Fruit fly (Drosophila melanogaster): Measurements from ENCODE around the gene Faf2.
A peak's percentile ranks its signal among the peaks of the same experiment; 100 is the strongest.

The Faf2 gene

dm6 chr2L:18665952-18666606 lies 42.4 kb downstream of the Faf2 start (continued):
- TF ChIP-seq CG12744 (GFP tag; optimal IDR thresholded peaks at IDR 0.05) (peak; percentile 21), pnt (GFP tag; optimal IDR thresholded peaks at IDR 0.05) (peak; percentile 69), ro (GFP tag; IDR thresholded peaks at IDR 0.05) (no peak), Rx (GFP tag; IDR thresholded peaks at IDR 0.05) (no peak), CG14441 (GFP tag; IDR thresholded peaks at IDR 0.05) (peak; percentile 49; the same call in 1 of the 2 replicates), Mes4 (GFP tag; optimal IDR thresholded peaks at IDR 0.05) (peak; percentile 20), CG7745 (tag; optimal IDR thresholded peaks at IDR 0.05) (no peak), dm (GFP tag; optimal IDR thresholded peaks at IDR 0.05) (peak; percentile 25), TFAM (GFP tag; optimal IDR thresholded peaks at IDR 0.05) (no peak), CG9797 (GFP tag; optimal IDR thresholded peaks at IDR 0.05) (no peak), vnd (GFP tag; IDR thresholded peaks at IDR 0.05; ENCODE audit: partially characterized antibody) (0 out of 3 replicates have a peak, but pooled peaks have one; percentile 25), Deaf1 (tag; optimal IDR thresholded peaks at IDR 0.05) (no peak), CG43689 (GFP tag; IDR thresholded peaks at IDR 0.05) (no peak), Usf (GFP tag; optimal IDR thresholded peaks at IDR 0.05) (no peak), Stat92E (GFP tag; optimal IDR thresholded peaks at IDR 0.05) (no peak), CG10431 (GFP tag; optimal IDR thresholded peaks at IDR 0.05) (no peak), E2f2 (GFP tag; IDR thresholded peaks at IDR 0.05) (peak; percentile 27; the same call in 1 of the 2 replicates), CG32772 (GFP tag; IDR thresholded peaks at IDR 0.05) (peak; percentile 59), CG2129 (GFP tag; IDR thresholded peaks at IDR 0.05; ENCODE audit: partially characterized antibody) (no peak), hb (GFP tag; IDR thresholded peaks at IDR 0.05; ENCODE audit: partially characterized antibody) (no peak), gfzf (GFP tag; optimal IDR thresholded peaks at IDR 0.05) (peak; percentile 13), Abd-B (GFP tag; optimal IDR thresholded peaks at IDR 0.05) (peak; percentile 19), phol (tag; optimal IDR thresholded peaks at IDR 0.05) (peak; percentile 56), CG3407 (GFP tag; optimal IDR thresholded peaks at IDR 0.05) (no peak), disco-r (GFP tag; optimal IDR thresholded peaks at IDR 0.05) (peak; percentile 29), D (optimal IDR thresholded peaks at IDR 0.05) (no peak), D (GFP tag; optimal IDR thresholded peaks at IDR 0.05) (no peak), bab2 (GFP tag; optimal IDR thresholded peaks at IDR 0.05) (peak; percentile 43), sr (GFP tag; IDR thresholded peaks at IDR 0.05) (no peak), GATAe (GFP tag; conservative IDR thresholded peaks at IDR 0.05) (no peak), CG9215 (GFP tag; IDR thresholded peaks at IDR 0.05) (no peak), Nf-YC (tag; optimal IDR thresholded peaks at IDR 0.05) (no peak), usp (GFP tag; optimal IDR thresholded peaks at IDR 0.05) (no peak), CG3163 (GFP tag; optimal IDR thresholded peaks at IDR 0.05) (peak; percentile 51), tx (GFP tag; optimal IDR thresholded peaks at IDR 0.05) (peak; percentile 6), CG32532 (GFP tag; IDR thresholded peaks at IDR 0.05) (peak; percentile 85), Lim3 (GFP tag; IDR thresholded peaks at IDR 0.05) (no peak), sqz (GFP tag; optimal IDR thresholded peaks at IDR 0.05) (no peak), p53 (GFP tag; optimal IDR thresholded peaks at IDR 0.05) (peak; percentile 62), CG2120 (GFP tag; optimal IDR thresholded peaks at IDR 0.05) (no peak), so (GFP tag; IDR thresholded peaks at IDR 0.05) (no peak), sug (tag; optimal IDR thresholded peaks at IDR 0.05) (no peak), tgo (GFP tag; IDR thresholded peaks at IDR 0.05) (peak; percentile 50), CG4617 (GFP tag; optimal IDR thresholded peaks at IDR 0.05; ENCODE audit: borderline replicate concordance) (peak; percentile 9), sc (optimal IDR thresholded peaks at IDR 0.05) (no peak), sc (GFP tag; optimal IDR thresholded peaks at IDR 0.05) (no peak), MBD-R2 (GFP tag; IDR thresholded peaks at IDR 0.05) (peak; percentile 52), lilli (GFP tag; optimal IDR thresholded peaks at IDR 0.05) (peak; percentile 60), CG2202 (tag; optimal IDR thresholded peaks at IDR 0.05) (no peak), CG3065 (GFP tag; optimal IDR thresholded peaks at IDR 0.05) (no peak), Optix (GFP tag; IDR thresholded peaks at IDR 0.05) (peak; percentile 50; the same call in 1 of the 3 replicates)
